Worm (Caenorhabditis elegans) whole organism, L4 larva: ENCODE measurements around the gene C45G9.8.
A peak's percentile ranks its signal among the peaks of the same experiment; 100 is the strongest.

Source experiments
- D1046.2 ChIP-seq: fragments of 200-800 bp; sonication (Bioruptor generic); IDR thresholded peaks from 2 replicates; pipeline ENCODE4 v1.3.6; 2022; ENCODE audit warnings: missing genetic modification characterization, missing compliant biosample characterization
- F26F4.8 ChIP-seq: fragments of 200-800 bp; sonication (Bioruptor generic); conservative IDR thresholded peaks from 2 replicates; pipeline ENCODE4 v1.3.6; 2022; ENCODE audit warnings: missing genetic modification characterization, missing compliant biosample characterization
- F49E8.2 ChIP-seq: sonication (generic microtip); optimal IDR thresholded peaks from 2 replicates; lab custom pipeline; 2016; ENCODE audit warnings: missing compliant biosample characterization, mild to moderate bottlenecking, missing genetic modification characterization, borderline replicate concordance
- T20F7.1 ChIP-seq: fragments of 200-800 bp; sonication (Bioruptor generic); optimal IDR thresholded peaks from 2 replicates; lab custom pipeline; 2018; ENCODE audit warnings: mild to moderate bottlenecking, missing genetic modification characterization, missing compliant biosample characterization
- Y48G9A.11 ChIP-seq: fragments of 200-800 bp; sonication (Bioruptor generic); IDR thresholded peaks from 2 replicates; pipeline ENCODE4 v1.3.6; 2022; ENCODE audit warnings: missing genetic modification reagents, missing genetic modification characterization, missing compliant biosample characterization
- Y75B8A.6 ChIP-seq: fragments of 200-800 bp; sonication (Bioruptor generic); IDR thresholded peaks from 2 replicates; pipeline ENCODE4 v1.3.6; 2022; ENCODE audit warnings: missing genetic modification reagents, missing genetic modification characterization, missing compliant biosample characterization
- aha-1 ChIP-seq: fragments of 150-350 bp; peaks from one replicate; lab custom pipeline; 2014; ENCODE audit warnings: missing biosample characterization, missing genetic modification characterization
- aly-2 ChIP-seq: sonication (generic microtip); optimal IDR thresholded peaks from 2 replicates; lab custom pipeline; 2018; ENCODE audit warnings: missing biosample characterization, missing genetic modification characterization
- attf-4 ChIP-seq: sonication (generic microtip); optimal IDR thresholded peaks from 3 replicates; lab custom pipeline; 2017; ENCODE audit warnings: missing biosample characterization, missing genetic modification characterization
- ceh-44 ChIP-seq: fragments of 200-800 bp; sonication (Bioruptor generic); IDR thresholded peaks from 2 replicates; pipeline ENCODE4 v1.3.6; 2022; ENCODE audit warnings: missing genetic modification reagents, missing genetic modification characterization, missing compliant biosample characterization
- ceh-62 ChIP-seq: sonication (generic microtip); optimal IDR thresholded peaks from 2 replicates; lab custom pipeline; 2017; ENCODE audit warnings: missing biosample characterization, missing genetic modification characterization
- dmd-6 ChIP-seq: fragments of 200-800 bp; sonication (Bioruptor generic); IDR thresholded peaks from 2 replicates; pipeline ENCODE4 v1.3.6; 2022; ENCODE audit warnings: missing genetic modification reagents, missing genetic modification characterization, missing compliant biosample characterization
- dmd-9 ChIP-seq: fragments of 200-800 bp; sonication (Bioruptor generic); IDR thresholded peaks from 2 replicates; pipeline ENCODE4 v1.3.6; 2022; ENCODE audit warnings: missing genetic modification reagents, missing genetic modification characterization, missing compliant biosample characterization
- egl-27 ChIP-seq: sonication (generic microtip); optimal IDR thresholded peaks from 3 replicates; lab custom pipeline; 2017; ENCODE audit warnings: missing biosample characterization, missing genetic modification reagents, missing genetic modification characterization
- egl-43 ChIP-seq: fragments of 200-800 bp; sonication (Bioruptor generic); IDR thresholded peaks from 2 replicates; pipeline ENCODE4 v1.3.6; 2022; ENCODE audit warnings: missing genetic modification reagents, missing genetic modification characterization, missing compliant biosample characterization
- fkh-10 ChIP-seq: fragments of 150-350 bp; optimal IDR thresholded peaks from 2 replicates; lab custom pipeline; 2014; ENCODE audit warnings: missing biosample characterization, missing genetic modification reagents, missing genetic modification characterization
- fos-1 ChIP-seq: fragments of 150-350 bp; optimal IDR thresholded peaks from 2 replicates; lab custom pipeline; 2014; ENCODE audit warnings: missing biosample characterization, missing genetic modification characterization
- hif-1 ChIP-seq, 2 experiments: sonication (generic microtip); optimal IDR thresholded peaks; 2 replicates each; lab custom pipeline; 2016 to 2017; ENCODE audit warnings: missing compliant biosample characterization in 2 of 2, missing genetic modification characterization in 2 of 2, missing genetic modification reagents in 2 of 2, missing genotype in 2 of 2, mild to moderate bottlenecking in 1 of 2
- hlh-11 ChIP-seq: fragments of 200-800 bp; sonication (Bioruptor generic); optimal IDR thresholded peaks from 2 replicates; lab custom pipeline; 2018; ENCODE audit warnings: mild to moderate bottlenecking, missing genetic modification characterization, missing compliant biosample characterization
- hmg-1.1 ChIP-seq: fragments of 200-800 bp; sonication (Bioruptor generic); IDR thresholded peaks from 2 replicates; pipeline ENCODE4 v1.3.6; 2022; ENCODE audit warnings: missing genetic modification reagents, missing genetic modification characterization, missing compliant biosample characterization
- lin-13 ChIP-seq: fragments of 150-350 bp; optimal IDR thresholded peaks from 2 replicates; lab custom pipeline; 2014; ENCODE audit warnings: missing biosample characterization, missing genetic modification reagents, missing genetic modification characterization
- lir-3 ChIP-seq: sonication (generic microtip); optimal IDR thresholded peaks from 2 replicates; lab custom pipeline; 2016; ENCODE audit warnings: mild to moderate bottlenecking, missing genetic modification characterization, missing compliant biosample characterization
- mdl-1 ChIP-seq, 2 experiments: fragments of 150-350 bp in 1 of 2; sonication (generic microtip) in 1 of 2; optimal IDR thresholded peaks; 2 replicates each; lab custom pipeline; 2014 to 2017; ENCODE audit warnings: missing biosample characterization in 2 of 2, missing genetic modification characterization in 2 of 2
- nhr-102 ChIP-seq: sonication (generic microtip); optimal IDR thresholded peaks from 2 replicates; lab custom pipeline; 2016; ENCODE audit warnings: mild to moderate bottlenecking, missing genetic modification characterization, moderate library complexity, missing compliant biosample characterization
- nhr-25 ChIP-seq: sonication (generic microtip); optimal IDR thresholded peaks from 2 replicates; lab custom pipeline; 2017; ENCODE audit warnings: missing genetic modification characterization, mild to moderate bottlenecking, missing compliant biosample characterization, antibody characterized with exemption, moderate library complexity, borderline replicate concordance; ENCODE audit not compliant: insufficient read depth
- nhr-42 ChIP-seq: fragments of 200-800 bp; sonication (Bioruptor generic); IDR thresholded peaks from 2 replicates; pipeline ENCODE4 v1.3.6; 2022; ENCODE audit warnings: missing genetic modification characterization, missing compliant biosample characterization
- nhr-48 ChIP-seq: sonication (generic microtip); optimal IDR thresholded peaks from 2 replicates; lab custom pipeline; 2016; ENCODE audit warnings: mild to moderate bottlenecking, missing genetic modification characterization, missing compliant biosample characterization
- nhr-76 ChIP-seq: fragments of 150-350 bp; optimal IDR thresholded peaks from 2 replicates; lab custom pipeline; 2014; ENCODE audit warnings: missing biosample characterization, missing genetic modification characterization
- pha-4 ChIP-seq, 2 experiments: fragments of 150-350 bp in 1 of 2; fragments of 200-800 bp in 1 of 2; sonication (Bioruptor generic) in 1 of 2; IDR thresholded peaks in 1 of 2; optimal IDR thresholded peaks in 1 of 2; 2 replicates each; pipeline versions ENCODE4 v1.3.6 to Lab custom; 2014 to 2022; ENCODE audit warnings: missing genetic modification characterization in 2 of 2, missing genetic modification reagents in 2 of 2, missing biosample characterization in 1 of 2, missing compliant biosample characterization in 1 of 2
- php-3 ChIP-seq: fragments of 200-800 bp; sonication (Bioruptor generic); IDR thresholded peaks from 2 replicates; pipeline ENCODE4 v1.3.6; 2022; ENCODE audit warnings: missing genetic modification reagents, missing genetic modification characterization, missing compliant biosample characterization
- saeg-2 ChIP-seq: fragments of 200-800 bp; sonication (Bioruptor generic); IDR thresholded peaks from 2 replicates; pipeline ENCODE4 v1.3.6; 2022; ENCODE audit warnings: missing genetic modification reagents, missing genetic modification characterization, missing compliant biosample characterization
- sdz-12 ChIP-seq: fragments of 200-800 bp; sonication (Bioruptor generic); optimal IDR thresholded peaks from 2 replicates; lab custom pipeline; 2018; ENCODE audit warnings: mild to moderate bottlenecking, missing genetic modification characterization, missing compliant biosample characterization
- snpc-1.2 ChIP-seq: fragments of 200-800 bp; sonication (Bioruptor generic); IDR thresholded peaks from 2 replicates; pipeline ENCODE4 v1.3.6; 2022; ENCODE audit warnings: missing genetic modification reagents, missing genetic modification characterization, missing compliant biosample characterization
- spr-3 ChIP-seq: fragments of 200-800 bp; sonication (Bioruptor generic); optimal IDR thresholded peaks from 2 replicates; lab custom pipeline; 2018; ENCODE audit warnings: mild to moderate bottlenecking, missing genetic modification characterization, missing compliant biosample characterization
- tag-97 ChIP-seq: fragments of 200-800 bp; sonication (Bioruptor generic); IDR thresholded peaks from 2 replicates; pipeline ENCODE4 v1.3.6; 2022; ENCODE audit warnings: missing genetic modification characterization, missing compliant biosample characterization
- unc-130 ChIP-seq: sonication (generic microtip); optimal IDR thresholded peaks from 2 replicates; lab custom pipeline; 2016; ENCODE audit warnings: missing genetic modification reagents, missing genetic modification characterization, missing compliant biosample characterization
- unc-39 ChIP-seq: sonication (generic microtip); optimal IDR thresholded peaks from 2 replicates; lab custom pipeline; 2017; ENCODE audit warnings: missing biosample characterization, missing genetic modification characterization
- unc-62 ChIP-seq, 3 experiments: fragments of 150-350 bp in 1 of 3; sonication (generic microtip); optimal IDR thresholded peaks in 2 of 3; peaks in 1 of 3; 1 replicate in 1 of 3; 2 replicates in 2 of 3; lab custom pipeline; 2014 to 2017; ENCODE audit warnings: missing biosample characterization in 3 of 3, missing genetic modification characterization in 3 of 3, missing genetic modification reagents in 3 of 3, missing genotype in 1 of 3
- vab-7 ChIP-seq: fragments of 200-800 bp; sonication (Bioruptor generic); IDR thresholded peaks from 2 replicates; pipeline ENCODE4 v1.3.6; 2022; ENCODE audit warnings: missing genetic modification reagents, missing genetic modification characterization, missing compliant biosample characterization
- zfp-3 ChIP-seq: fragments of 200-800 bp; sonication (Bioruptor generic); conservative IDR thresholded peaks from 2 replicates; pipeline ENCODE4 v1.3.6; 2022; ENCODE audit warnings: missing genetic modification reagents, missing genetic modification characterization, missing compliant biosample characterization

The C45G9.8 gene

DNA sequence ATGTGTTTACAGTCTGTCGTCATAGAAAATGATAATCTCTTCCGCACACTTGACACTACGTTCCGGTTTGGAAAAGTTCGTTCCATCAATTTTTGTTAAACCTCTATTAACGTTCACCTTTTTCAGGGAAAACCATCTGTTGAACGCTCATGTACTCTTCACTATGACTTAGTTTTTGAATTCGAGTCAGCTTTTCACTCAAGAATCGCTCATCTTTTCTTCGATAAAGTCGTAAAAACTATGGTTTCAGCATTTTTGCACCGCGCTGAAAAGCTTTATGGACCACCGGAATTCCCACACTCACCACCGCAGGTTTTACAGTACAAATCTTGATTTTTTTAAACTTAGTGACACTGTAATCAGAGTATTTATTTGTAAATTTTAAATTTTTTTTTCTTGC is 29.8 kb downstream of the C45G9.8 start:
- TF ChIP-seq aly-2 (tag; lab: Kevin White, UChicago) (no peak), snpc-1.2 (GFP tag; lab: Robert Waterston, UW) (no peak), aha-1 (peak; percentile 92)

DNA sequence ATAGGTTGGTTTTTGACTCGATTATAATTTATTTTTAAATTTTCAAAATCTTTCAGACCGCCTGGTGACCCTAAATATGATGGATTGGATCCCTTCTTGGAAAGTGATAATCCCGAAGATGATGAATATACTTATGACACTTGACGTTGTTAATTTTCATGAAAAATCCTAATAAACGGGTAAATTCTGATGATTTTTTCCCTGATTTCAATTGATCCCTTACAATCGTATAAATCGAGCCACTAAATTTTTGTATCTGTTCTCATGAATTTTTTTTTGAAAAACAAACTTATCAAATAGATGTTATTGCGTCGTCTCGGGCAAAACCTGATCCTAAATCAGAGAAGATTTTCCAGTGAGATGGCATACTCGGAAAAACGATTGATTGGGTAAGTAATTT is 30.5 kb downstream of the C45G9.8 start, which contains the start of gene R144.13:
TSS of gene R144.13 (plus strand) at position 301 of the 400 bp plus-strand sequence.
- TF ChIP-seq hlh-11, result no peak
- no peak for TF ChIP-seq dmd-6 (GFP tag; lab: Robert Waterston, UW)
- TF ChIP-seq aha-1, result peak; percentile 19

DNA sequence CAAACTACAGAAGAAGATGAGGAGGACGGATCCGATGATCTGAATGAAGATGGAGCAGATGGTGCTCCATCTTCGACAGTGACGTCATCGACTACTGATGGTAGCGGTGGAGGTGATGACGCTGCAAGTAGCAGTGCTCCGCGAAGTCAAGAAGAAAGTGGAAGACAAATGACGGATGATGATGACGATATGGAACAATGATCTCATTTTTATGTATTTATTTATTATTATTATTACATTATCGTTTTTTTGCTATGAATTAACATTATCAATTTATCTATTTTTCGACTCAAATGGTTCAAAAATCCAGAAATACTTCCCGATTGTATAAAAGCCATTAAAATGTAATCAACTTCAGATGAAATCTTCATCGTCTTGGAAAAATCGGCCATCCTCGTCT is 31.8 kb downstream of the C45G9.8 start, which contains the start of gene R144.3:
TSS of gene R144.3 (plus strand) at position 301 of the 400 bp plus-strand sequence.
- TF ChIP-seq lin-13 (GFP tag; lab: Kevin White, UChicago) (no peak), nhr-25 (no peak), nhr-76 (tag; lab: Kevin White, UChicago) (no peak)

DNA sequence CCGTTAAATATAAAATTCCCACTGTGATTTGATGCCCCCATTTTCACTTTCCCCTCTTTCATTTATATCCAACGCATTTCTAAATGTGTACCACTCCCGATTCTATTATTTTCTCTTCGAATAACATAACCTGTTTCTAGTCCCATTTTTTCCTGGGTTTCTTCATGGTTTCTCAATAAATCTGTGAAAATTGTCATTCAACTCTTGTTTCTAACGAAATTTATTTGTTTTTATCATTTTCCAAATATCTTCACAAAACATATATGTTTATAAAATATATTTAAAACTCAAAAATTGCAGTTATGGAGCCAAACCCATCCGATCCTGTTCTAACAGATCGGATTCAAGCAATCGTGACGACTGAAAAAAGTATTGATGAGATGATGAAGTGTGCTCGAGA is 32.5 kb downstream of the C45G9.8 start, which contains the start of gene mdt-11:
TSS of gene mdt-11 (plus strand) at position 301 of the 400 bp plus-strand sequence.
- peak; percentile 55 for TF ChIP-seq aha-1
- no peak for TF ChIP-seq egl-43 (GFP tag; lab: Robert Waterston, UW)
- TF ChIP-seq egl-27 (tag; lab: Kevin White, UChicago), result no peak
- no peak for TF ChIP-seq D1046.2 (GFP tag; lab: Robert Waterston, UW)
- TF ChIP-seq hif-1 (tag; optimal IDR thresholded peaks at IDR 0.05; lab: Kevin White, UChicago), result no peak

DNA sequence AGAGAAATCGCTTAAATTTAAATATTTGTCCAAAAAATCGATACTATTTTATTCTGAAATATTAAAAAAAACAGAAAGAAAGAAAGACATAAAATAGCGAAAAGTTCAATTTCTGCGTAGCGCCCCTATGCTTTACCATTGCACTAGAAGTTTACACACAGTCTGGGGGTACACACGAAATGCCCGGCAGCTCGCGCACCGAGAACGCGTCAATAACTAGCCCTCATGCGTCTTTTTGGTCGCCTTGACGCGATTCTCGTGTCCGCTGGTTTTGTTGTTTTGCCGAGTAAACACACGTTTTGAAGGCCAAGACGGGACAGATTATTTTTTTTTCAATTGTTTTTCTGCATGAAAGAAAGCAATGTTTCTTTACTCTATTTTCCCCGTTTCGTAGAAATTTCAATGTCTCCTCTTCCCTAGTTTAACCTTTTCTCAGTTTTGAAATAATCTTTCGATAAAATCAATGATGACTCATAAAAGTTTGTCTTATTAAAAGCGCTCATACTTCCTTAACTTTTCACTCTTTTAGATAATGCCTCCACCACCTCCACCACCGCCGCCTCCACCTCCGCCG is 35.2 kb downstream of the C45G9.8 start, which contains the start of gene wip-1:
TSS of gene wip-1 (plus strand) at position 524 of the 574 bp plus-strand sequence.
- TF ChIP-seq mdl-1 (tag; optimal IDR thresholded peaks at IDR 0.05; lab: Kevin White, UChicago) (peak; percentile 20 to 82), dmd-6 (GFP tag; lab: Robert Waterston, UW) (peak; percentile 96), tag-97 (GFP tag; lab: Robert Waterston, UW) (no peak), F49E8.2 (tag; lab: Kevin White, UChicago) (peak; percentile 96), ceh-62 (tag; lab: Kevin White, UChicago) (no peak), fkh-10 (GFP tag; lab: Kevin White, UChicago) (peak; percentile 85), lir-3 (peak; percentile 52), fos-1 (peak; percentile 44), nhr-42 (GFP tag; lab: Robert Waterston, UW) (peak; percentile 94), vab-7 (GFP tag; lab: Robert Waterston, UW) (peak; percentile 88), nhr-48 (tag; lab: Kevin White, UChicago) (peak; percentile 91), aly-2 (tag; lab: Kevin White, UChicago) (no peak), hmg-1.1 (GFP tag; lab: Robert Waterston, UW) (peak; percentile 98), unc-62 (GFP tag; optimal IDR thresholded peaks at IDR 0.05 in 1 of 2; lab: Kevin White, UChicago) (peak in 1 of 2 experiments; percentile 99), unc-62 (tag; optimal IDR thresholded peaks at IDR 0.05; lab: Kevin White, UChicago) (peak; percentile 30), ceh-44 (peak; percentile 46; the same call in 1 of the 2 replicates), lin-13 (GFP tag; lab: Kevin White, UChicago) (peak; percentile 97), hif-1 (tag; optimal IDR thresholded peaks at IDR 0.05; lab: Kevin White, UChicago) (peak; percentile 73 to 89), snpc-1.2 (GFP tag; lab: Robert Waterston, UW) (peak; percentile 78), sdz-12 (peak; percentile 33), Y75B8A.6 (GFP tag; lab: Robert Waterston, UW) (no peak), attf-4 (tag; lab: Kevin White, UChicago) (peak; percentile 3), nhr-102 (peak; percentile 97), Y48G9A.11 (GFP tag; lab: Robert Waterston, UW) (peak; percentile 83), dmd-9 (GFP tag; lab: Robert Waterston, UW) (peak; percentile 94), unc-39 (tag; lab: Kevin White, UChicago) (peak; percentile 19), php-3 (GFP tag; lab: Robert Waterston, UW) (peak; percentile 93), spr-3 (GFP tag; lab: Kevin White, UChicago) (peak; percentile 89), unc-130 (peak; percentile 97), saeg-2 (GFP tag; lab: Robert Waterston, UW) (peak; percentile 87; the same call in 1 of the 2 replicates), F26F4.8 (GFP tag; lab: Robert Waterston, UW) (no peak), T20F7.1 (GFP tag; lab: Kevin White, UChicago) (peak; percentile 95), zfp-3 (GFP tag; lab: Robert Waterston, UW) (peak; percentile 94), pha-4 (GFP tag; IDR thresholded peaks at IDR 0.05; lab: Robert Waterston, UW) (peak; percentile 96), pha-4 (tag; optimal IDR thresholded peaks at IDR 0.05; lab: Kevin White, UChicago) (peak; percentile 73)
